Fruit fly (Drosophila melanogaster) whole organism, embryonic: Measurements from ENCODE around the gene CG5687.

Experiments used
- B-H2 ChIP-seq: fragments of 200-800 bp; sonication (Bioruptor generic); optimal IDR thresholded peaks from 2 replicates; lab custom pipeline; 2018; ENCODE audit warnings: missing biosample characterization, mild to moderate bottlenecking, missing genetic modification characterization
- Bgb ChIP-seq: fragments of 200-800 bp; sonication (Bioruptor generic); IDR thresholded peaks from 2 replicates; pipeline ENCODE4 v1.3.6; 2022; ENCODE audit warnings: missing biosample characterization, missing genetic modification characterization; ENCODE audit not compliant: partially characterized antibody
- CG11093 ChIP-seq: fragments of 200-800 bp; sonication (Bioruptor generic); IDR thresholded peaks from 3 replicates; pipeline ENCODE4 v1.3.6; 2022; ENCODE audit warnings: missing biosample characterization, missing genetic modification characterization
- CG12219 ChIP-seq: fragments of 200-800 bp; sonication (Bioruptor generic); optimal IDR thresholded peaks from 3 replicates; lab custom pipeline; 2018; ENCODE audit warnings: missing biosample characterization, mild to moderate bottlenecking, missing genetic modification characterization
- CG12769 ChIP-seq: fragments of 200-800 bp; sonication (Bioruptor generic); optimal IDR thresholded peaks from 2 replicates; lab custom pipeline; 2019; ENCODE audit warnings: missing biosample characterization, mild to moderate bottlenecking, missing genetic modification characterization, moderate library complexity
- CG14710 ChIP-seq: fragments of 200-800 bp; sonication (Bioruptor generic); optimal IDR thresholded peaks from 3 replicates; lab custom pipeline; 2019; ENCODE audit warnings: missing biosample characterization, mild to moderate bottlenecking, missing genetic modification characterization, moderate library complexity
- CG15514 ChIP-seq: fragments of 200-800 bp; sonication (Bioruptor generic); optimal IDR thresholded peaks from 3 replicates; lab custom pipeline; 2017; ENCODE audit warnings: missing biosample characterization, missing genetic modification characterization, mild to moderate bottlenecking, moderate library complexity, missing genetic modification reagents
- CG17829 ChIP-seq: fragments of 200-800 bp; optimal IDR thresholded peaks from 2 replicates; lab custom pipeline; 2019; ENCODE audit warnings: missing biosample characterization, mild to moderate bottlenecking, missing genetic modification characterization, moderate library complexity
- CG18599 ChIP-seq: fragments of 200-800 bp; sonication (Bioruptor generic); optimal IDR thresholded peaks from 3 replicates; lab custom pipeline; 2017; ENCODE audit warnings: missing biosample characterization, missing genetic modification characterization, mild to moderate bottlenecking, moderate library complexity, missing genetic modification reagents
- CG2712 ChIP-seq: fragments of 200-800 bp; optimal IDR thresholded peaks from 3 replicates; lab custom pipeline; 2019; ENCODE audit warnings: missing biosample characterization, mild to moderate bottlenecking, missing genetic modification characterization, moderate library complexity
- CG3065 ChIP-seq: fragments of 200-800 bp; sonication (Bioruptor generic); optimal IDR thresholded peaks from 2 replicates; lab custom pipeline; 2016; ENCODE audit warnings: missing biosample characterization, missing genetic modification characterization
- CG33213 ChIP-seq: fragments of 200-800 bp; sonication (Bioruptor generic); optimal IDR thresholded peaks from 3 replicates; lab custom pipeline; 2016; ENCODE audit warnings: missing biosample characterization, missing genetic modification characterization
- CG3838 ChIP-seq: fragments of 200-800 bp; sonication (Bioruptor generic); optimal IDR thresholded peaks from 3 replicates; lab custom pipeline; 2016; ENCODE audit warnings: missing biosample characterization, missing genetic modification characterization
- CG4617 ChIP-seq: fragments of 200-800 bp; sonication (Bioruptor generic); optimal IDR thresholded peaks from 3 replicates; lab custom pipeline; 2016; ENCODE audit warnings: missing biosample characterization, missing genetic modification characterization, borderline replicate concordance
- CG6854 ChIP-seq: fragments of 200-800 bp; sonication (Bioruptor generic); optimal IDR thresholded peaks from 3 replicates; lab custom pipeline; 2017; ENCODE audit warnings: missing biosample characterization, mild to moderate bottlenecking, missing genetic modification characterization
- CG7357 ChIP-seq: fragments of 200-800 bp; sonication (Bioruptor generic); IDR thresholded peaks from 3 replicates; pipeline ENCODE4 v1.3.6; 2022; ENCODE audit warnings: missing biosample characterization, missing genetic modification characterization
- CG7963 ChIP-seq: fragments of 200-800 bp; sonication (Bioruptor generic); IDR thresholded peaks from 3 replicates; pipeline ENCODE4 v1.3.6; 2022; ENCODE audit warnings: missing biosample characterization, missing genetic modification characterization; ENCODE audit not compliant: partially characterized antibody
- CG9437 ChIP-seq: fragments of 200-800 bp; sonication (Bioruptor generic); optimal IDR thresholded peaks from 2 replicates; lab custom pipeline; 2018; ENCODE audit warnings: missing biosample characterization, mild to moderate bottlenecking, missing genetic modification characterization
- Dp ChIP-seq: fragments of 200-800 bp; sonication (Bioruptor generic); optimal IDR thresholded peaks from 2 replicates; lab custom pipeline; 2018; ENCODE audit warnings: missing biosample characterization, mild to moderate bottlenecking, missing genetic modification characterization, moderate library complexity
- E2f2 ChIP-seq: fragments of 200-800 bp; sonication (Bioruptor generic); IDR thresholded peaks from 2 replicates; pipeline ENCODE4 v1.3.6; 2022; ENCODE audit warnings: missing biosample characterization, missing genetic modification characterization
- HmgZ ChIP-seq: fragments of 200-800 bp; sonication (Bioruptor generic); optimal IDR thresholded peaks from 2 replicates; lab custom pipeline; 2018; ENCODE audit warnings: missing biosample characterization, mild to moderate bottlenecking, missing genetic modification characterization
- Hr39 ChIP-seq: fragments of >200 bp; optimal IDR thresholded peaks from 2 replicates; lab custom pipeline; 2017
- MBD-R2 ChIP-seq: fragments of 200-800 bp; sonication (Bioruptor generic); IDR thresholded peaks from 2 replicates; pipeline ENCODE4 v1.3.6; 2022; ENCODE audit warnings: missing biosample characterization, missing genetic modification characterization
- Meics ChIP-seq: fragments of 200-800 bp; sonication (Bioruptor generic); optimal IDR thresholded peaks from 2 replicates; lab custom pipeline; 2017; ENCODE audit warnings: missing biosample characterization, mild to moderate bottlenecking, missing genetic modification characterization
- PHDP ChIP-seq: fragments of 200-800 bp; sonication (Bioruptor generic); optimal IDR thresholded peaks from 3 replicates; lab custom pipeline; 2018; ENCODE audit warnings: missing biosample characterization, mild to moderate bottlenecking, missing genetic modification characterization, moderate library complexity
- Pdp1 ChIP-seq, 2 experiments: fragments of 200-800 bp; sonication (Bioruptor generic); optimal IDR thresholded peaks; 3 replicates each; lab custom pipeline; 2016; ENCODE audit warnings: missing biosample characterization in 2 of 2, missing genetic modification characterization in 2 of 2, mild to moderate bottlenecking in 1 of 2, moderate library complexity in 1 of 2
- Scr ChIP-seq: fragments of 200-800 bp; sonication (Bioruptor generic); IDR thresholded peaks from 2 replicates; pipeline ENCODE4 v1.3.6; 2022; ENCODE audit warnings: missing biosample characterization, missing genetic modification characterization; ENCODE audit not compliant: partially characterized antibody
- Sry-β ChIP-seq: fragments of 200-800 bp; sonication (Bioruptor generic); optimal IDR thresholded peaks from 2 replicates; lab custom pipeline; 2018; ENCODE audit warnings: missing biosample characterization, mild to moderate bottlenecking, missing genetic modification characterization, moderate library complexity
- Stat92E ChIP-seq, 3 experiments: fragments of >200 bp in 2 of 3; fragments of 200-800 bp in 1 of 3; sonication (Bioruptor generic) in 1 of 3; optimal IDR thresholded peaks; 2 replicates each; lab custom pipeline; 2017 to 2019; ENCODE audit warnings: missing biosample characterization in 3 of 3, missing genetic modification characterization in 3 of 3, mild to moderate bottlenecking in 1 of 3, moderate library complexity in 1 of 3
- Trl ChIP-seq, 3 experiments: fragments of >200 bp in 2 of 3; fragments of 200-800 bp in 1 of 3; sonication (Bioruptor generic) in 1 of 3; optimal IDR thresholded peaks; 2 replicates in 1 of 3; 3 replicates in 2 of 3; lab custom pipeline; 2016 to 2017; ENCODE audit warnings: missing biosample characterization in 1 of 3, missing genetic modification characterization in 1 of 3
- YL-1 ChIP-seq: fragments of 200-800 bp; sonication (Bioruptor generic); optimal IDR thresholded peaks from 3 replicates; lab custom pipeline; 2017; ENCODE audit warnings: missing biosample characterization, mild to moderate bottlenecking, missing genetic modification characterization
- amos ChIP-seq: fragments of 200-800 bp; sonication (Bioruptor generic); IDR thresholded peaks from 2 replicates; pipeline ENCODE4 v1.3.6; 2022; ENCODE audit warnings: missing biosample characterization, missing genetic modification characterization; ENCODE audit not compliant: partially characterized antibody
- az2 ChIP-seq: fragments of 200-800 bp; sonication (Bioruptor generic); optimal IDR thresholded peaks from 3 replicates; lab custom pipeline; 2016; ENCODE audit warnings: missing biosample characterization, missing genetic modification characterization
- chinmo ChIP-seq: fragments of 200-800 bp; sonication (Bioruptor generic); IDR thresholded peaks from 4 replicates; pipeline ENCODE4 v1.3.6; 2022; ENCODE audit warnings: missing biosample characterization, missing genetic modification characterization; ENCODE audit not compliant: partially characterized antibody
- crp ChIP-seq, 2 experiments: fragments of 200-800 bp; sonication (Bioruptor generic); optimal IDR thresholded peaks; 2 replicates in 1 of 2; 3 replicates in 1 of 2; lab custom pipeline; 2017; ENCODE audit warnings: missing biosample characterization in 2 of 2, missing genetic modification characterization in 2 of 2, mild to moderate bottlenecking in 1 of 2, moderate library complexity in 1 of 2
- en ChIP-seq: fragments of 200-800 bp; sonication (Bioruptor generic); optimal IDR thresholded peaks from 2 replicates; lab custom pipeline; 2016; ENCODE audit warnings: missing biosample characterization, missing genetic modification characterization
- hbn ChIP-seq: fragments of 200-800 bp; sonication (Bioruptor generic); IDR thresholded peaks from 2 replicates; pipeline ENCODE4 v1.3.6; 2022; ENCODE audit warnings: missing biosample characterization, missing genetic modification characterization; ENCODE audit not compliant: partially characterized antibody
- lbe ChIP-seq: fragments of 200-800 bp; sonication (Bioruptor generic); optimal IDR thresholded peaks from 2 replicates; lab custom pipeline; 2016; ENCODE audit warnings: missing biosample characterization, mild to moderate bottlenecking, missing genetic modification characterization
- lilli ChIP-seq: fragments of 200-800 bp; sonication (Bioruptor generic); optimal IDR thresholded peaks from 3 replicates; lab custom pipeline; 2016; ENCODE audit warnings: missing biosample characterization, missing genetic modification characterization
- mld ChIP-seq: fragments of 200-800 bp; sonication (Bioruptor generic); IDR thresholded peaks from 3 replicates; pipeline ENCODE4 v1.3.6; 2022; ENCODE audit warnings: missing biosample characterization, missing genetic modification characterization; ENCODE audit not compliant: partially characterized antibody
- onecut ChIP-seq: fragments of 200-800 bp; sonication (Bioruptor generic); IDR thresholded peaks from 2 replicates; pipeline ENCODE4 v1.3.6; 2022; ENCODE audit warnings: missing biosample characterization, missing genetic modification characterization
- pzg ChIP-seq: fragments of 200-800 bp; sonication (Bioruptor generic); optimal IDR thresholded peaks from 3 replicates; lab custom pipeline; 2018; ENCODE audit warnings: missing biosample characterization, mild to moderate bottlenecking, missing genetic modification characterization, moderate library complexity
- sens ChIP-seq: fragments of 200-800 bp; sonication (Bioruptor generic); peaks from one replicate; lab custom pipeline; 2016; ENCODE audit warnings: missing biosample characterization, missing genetic modification characterization
- sna ChIP-seq: fragments of 200-800 bp; sonication (Bioruptor generic); IDR thresholded peaks from 2 replicates; pipeline ENCODE4 v1.3.6; 2022; ENCODE audit warnings: missing biosample characterization, missing genetic modification characterization; ENCODE audit not compliant: partially characterized antibody
- stwl ChIP-seq: fragments of 200-800 bp; sonication (Bioruptor generic); optimal IDR thresholded peaks from 3 replicates; lab custom pipeline; 2018; ENCODE audit warnings: missing biosample characterization, mild to moderate bottlenecking, missing genetic modification characterization, moderate library complexity
- tio ChIP-seq: fragments of 200-800 bp; sonication (Bioruptor generic); optimal IDR thresholded peaks from 2 replicates; lab custom pipeline; 2017; ENCODE audit warnings: missing biosample characterization, missing genetic modification characterization, inconsistent platforms
- usp ChIP-seq: fragments of >200 bp; optimal IDR thresholded peaks from 2 replicates; lab custom pipeline; 2017; ENCODE audit warnings: missing biosample characterization, missing genetic modification characterization
- zen ChIP-seq: fragments of 200-800 bp; sonication (Bioruptor generic); optimal IDR thresholded peaks from 3 replicates; lab custom pipeline; 2018; ENCODE audit warnings: missing biosample characterization, mild to moderate bottlenecking, missing genetic modification characterization, moderate library complexity
- zf30C ChIP-seq: fragments of 200-800 bp; sonication (Bioruptor generic); optimal IDR thresholded peaks from 3 replicates; lab custom pipeline; 2018; ENCODE audit warnings: missing biosample characterization, mild to moderate bottlenecking, missing genetic modification characterization

The CG5687 gene

dm6 chr3L:1964099-1964498, 25.2 kb upstream of the CG5687 start, which contains the start of gene mv (continued):
- TF ChIP-seq zf30C (GFP tag; lab: Kevin White, UChicago) (no peak), sens (GFP tag; lab: Kevin White, UChicago) (peak; percentile 48), crp (GFP tag; optimal IDR thresholded peaks at IDR 0.05; lab: Kevin White, UChicago) (peak; percentile 79 to 98), CG3065 (GFP tag; lab: Kevin White, UChicago) (no peak), Pdp1 (GFP tag; optimal IDR thresholded peaks at IDR 0.05; lab: Kevin White, UChicago) (no peak), CG7357 (no peak), Sry-β (GFP tag; lab: Kevin White, UChicago) (no peak), hbn (GFP tag; lab: Robert Waterston, UW) (peak; percentile 37; the same call in 1 of the 2 replicates), mld (GFP tag; lab: Robert Waterston, UW) (no peak), stwl (tag; lab: Kevin White, UChicago) (peak; percentile 23), sna (0 out of 2 replicates have a peak, but pooled peaks have one; percentile 50), pzg (GFP tag; lab: Kevin White, UChicago) (peak; percentile 52), tio (no peak), HmgZ (peak; percentile 18), lilli (GFP tag; lab: Kevin White, UChicago) (no peak), MBD-R2 (GFP tag; lab: Robert Waterston, UW) (peak; percentile 72), CG15514 (GFP tag; lab: Kevin White, UChicago) (peak; percentile 99), en (no peak), CG7963 (GFP tag; lab: Robert Waterston, UW) (no peak), onecut (GFP tag; lab: Robert Waterston, UW) (0 out of 2 replicates have a peak, but pooled peaks have one; percentile 20), CG14710 (tag; lab: Kevin White, UChicago) (peak; percentile 45), usp (GFP tag; lab: Kevin White, UChicago) (no peak), Trl (optimal IDR thresholded peaks at IDR 0.05; lab: Kevin White, UChicago) (no peak), Trl (GFP tag; optimal IDR thresholded peaks at IDR 0.05; lab: Kevin White, UChicago) (no peak), CG12769 (tag; lab: Kevin White, UChicago) (no peak), lbe (GFP tag; lab: Kevin White, UChicago) (peak; percentile 49), PHDP (tag; lab: Kevin White, UChicago) (peak; percentile 8), CG33213 (GFP tag; lab: Kevin White, UChicago) (no peak), Scr (GFP tag; lab: Robert Waterston, UW) (peak; percentile 40), amos (GFP tag; lab: Robert Waterston, UW) (peak; percentile 31; the same call in 1 of the 2 replicates), Stat92E (GFP tag; optimal IDR thresholded peaks at IDR 0.05; lab: Kevin White, UChicago) (peak in 1 of 3 experiments; percentile 61), CG6854 (GFP tag; lab: Kevin White, UChicago) (no peak), CG4617 (GFP tag; lab: Kevin White, UChicago) (no peak), CG9437 (no peak), CG12219 (no peak), CG2712 (tag; lab: Kevin White, UChicago) (peak; percentile 31), Dp (GFP tag; lab: Kevin White, UChicago) (no peak), CG18599 (GFP tag; lab: Kevin White, UChicago) (no peak), az2 (GFP tag; lab: Kevin White, UChicago) (no peak), zen (tag; lab: Kevin White, UChicago) (no peak), B-H2 (GFP tag; lab: Kevin White, UChicago) (no peak), Bgb (GFP tag; lab: Robert Waterston, UW) (peak; percentile 32), E2f2 (GFP tag; lab: Robert Waterston, UW) (no peak), YL-1 (peak; percentile 23), CG3838 (GFP tag; lab: Kevin White, UChicago) (no peak), Hr39 (no peak), CG17829 (tag; lab: Kevin White, UChicago) (peak; percentile 42), CG11093 (GFP tag; lab: Robert Waterston, UW) (no peak), chinmo (GFP tag; lab: Robert Waterston, UW) (0 out of 4 replicates have a peak, but pooled peaks have one; percentile 68), Meics (GFP tag; lab: Kevin White, UChicago) (no peak)
